Worm (Caenorhabditis elegans) whole organism, L4/young adult: Measurements from ENCODE around the gene ceh-40.

Experiments used
- W03F9.2 ChIP-seq: fragments of 150-350 bp; optimal IDR thresholded peaks from 2 replicates; lab custom pipeline; 2014; ENCODE audit warnings: missing biosample characterization, missing genetic modification characterization
- him-1 ChIP-seq: sonication (generic microtip); optimal IDR thresholded peaks from 2 replicates; lab custom pipeline; 2016; ENCODE audit warnings: missing genotype, missing genetic modification reagents, missing genetic modification characterization, missing compliant biosample characterization

ce11 chrX:12352872-12353271, 32.3 kb upstream of the ceh-40 start, which contains the start of gene F42F12.4:
- TF ChIP-seq him-1 (tag; lab: Kevin White, UChicago) (no peak), W03F9.2 (no peak)
